Fruit fly (Drosophila melanogaster) whole organism, embryonic: ENCODE data around the gene mst.

Experiments
- Abd-B ChIP-seq: fragments of 200-800 bp; sonication (Bioruptor generic); optimal IDR thresholded peaks from 2 replicates; lab custom pipeline; 2018; ENCODE audit warnings: missing biosample characterization, mild to moderate bottlenecking, missing genetic modification characterization, moderate library complexity
- Atf3 ChIP-seq: fragments of 200-800 bp; sonication (Bioruptor generic); optimal IDR thresholded peaks from 3 replicates; lab custom pipeline; 2016; ENCODE audit warnings: missing biosample characterization, missing genetic modification characterization
- B-H1 ChIP-seq: fragments of 200-800 bp; sonication (Bioruptor generic); IDR thresholded peaks from 3 replicates; pipeline ENCODE4 v1.3.6; 2022; ENCODE audit warnings: missing biosample characterization, missing genetic modification characterization
- Bgb ChIP-seq: fragments of 200-800 bp; sonication (Bioruptor generic); IDR thresholded peaks from 2 replicates; pipeline ENCODE4 v1.3.6; 2022; ENCODE audit warnings: missing biosample characterization, missing genetic modification characterization; ENCODE audit not compliant: partially characterized antibody
- CG11093 ChIP-seq: fragments of 200-800 bp; sonication (Bioruptor generic); IDR thresholded peaks from 3 replicates; pipeline ENCODE4 v1.3.6; 2022; ENCODE audit warnings: missing biosample characterization, missing genetic modification characterization
- CG11456 ChIP-seq: fragments of 200-800 bp; sonication (Bioruptor generic); IDR thresholded peaks from 3 replicates; pipeline ENCODE4 v1.3.6; 2022; ENCODE audit warnings: missing biosample characterization, missing genetic modification characterization
- CG12071 ChIP-seq: fragments of 200-800 bp; sonication (Bioruptor generic); optimal IDR thresholded peaks from 3 replicates; lab custom pipeline; 2018; ENCODE audit warnings: missing biosample characterization, mild to moderate bottlenecking, missing genetic modification characterization
- CG12942 ChIP-seq: fragments of 200-800 bp; sonication (Bioruptor generic); optimal IDR thresholded peaks from 3 replicates; lab custom pipeline; 2016; ENCODE audit warnings: missing biosample characterization, missing genetic modification characterization
- CG13624 ChIP-seq: fragments of 200-800 bp; sonication (Bioruptor generic); optimal IDR thresholded peaks from 2 replicates; lab custom pipeline; 2016; ENCODE audit warnings: missing biosample characterization, missing genetic modification characterization
- CG14860 ChIP-seq: fragments of 200-800 bp; sonication (Bioruptor generic); IDR thresholded peaks from 3 replicates; pipeline ENCODE4 v1.3.6; 2022; ENCODE audit warnings: missing biosample characterization, missing genetic modification characterization; ENCODE audit not compliant: partially characterized antibody
- CG15073 ChIP-seq: fragments of 200-800 bp; sonication (Bioruptor generic); optimal IDR thresholded peaks from 2 replicates; lab custom pipeline; 2016; ENCODE audit warnings: missing biosample characterization, missing genetic modification characterization
- CG17328 ChIP-seq: fragments of 200-800 bp; sonication (Bioruptor generic); IDR thresholded peaks from 2 replicates; pipeline ENCODE4 v1.3.6; 2022; ENCODE audit warnings: missing biosample characterization, missing genetic modification characterization
- CG17568 ChIP-seq: fragments of 200-800 bp; sonication (Bioruptor generic); optimal IDR thresholded peaks from 2 replicates; lab custom pipeline; 2018; ENCODE audit warnings: missing biosample characterization, mild to moderate bottlenecking, missing genetic modification characterization, moderate library complexity
- CG2129 ChIP-seq: fragments of 200-800 bp; sonication (Bioruptor generic); IDR thresholded peaks from 2 replicates; pipeline ENCODE4 v1.3.6; 2022; ENCODE audit warnings: missing biosample characterization, missing genetic modification characterization; ENCODE audit not compliant: partially characterized antibody
- CG30020 ChIP-seq: fragments of 200-800 bp; optimal IDR thresholded peaks from 2 replicates; lab custom pipeline; 2019; ENCODE audit warnings: missing biosample characterization, mild to moderate bottlenecking, missing genetic modification characterization, moderate library complexity
- CG33557 ChIP-seq: fragments of 200-800 bp; sonication (Bioruptor generic); optimal IDR thresholded peaks from 2 replicates; lab custom pipeline; 2019; ENCODE audit warnings: missing biosample characterization, mild to moderate bottlenecking, missing genetic modification characterization, moderate library complexity
- CG34376 ChIP-seq: fragments of 200-800 bp; sonication (Bioruptor generic); optimal IDR thresholded peaks from 2 replicates; lab custom pipeline; 2018; ENCODE audit warnings: missing biosample characterization, mild to moderate bottlenecking, missing genetic modification characterization
- CG42726 ChIP-seq: fragments of 200-800 bp; sonication (Bioruptor generic); IDR thresholded peaks from 2 replicates; pipeline ENCODE4 v1.3.6; 2022; ENCODE audit warnings: missing biosample characterization, missing genetic modification characterization; ENCODE audit not compliant: partially characterized antibody
- CG4617 ChIP-seq: fragments of 200-800 bp; sonication (Bioruptor generic); optimal IDR thresholded peaks from 3 replicates; lab custom pipeline; 2016; ENCODE audit warnings: missing biosample characterization, missing genetic modification characterization, borderline replicate concordance
- CG4707 ChIP-seq: fragments of 200-800 bp; sonication (Bioruptor generic); optimal IDR thresholded peaks from 2 replicates; lab custom pipeline; 2018; ENCODE audit warnings: missing biosample characterization, mild to moderate bottlenecking, missing genetic modification characterization, moderate library complexity
- CG5245 ChIP-seq: fragments of 200-800 bp; sonication (Bioruptor generic); optimal IDR thresholded peaks from 3 replicates; lab custom pipeline; 2016; ENCODE audit warnings: missing biosample characterization, missing genetic modification characterization
- CG8388 ChIP-seq: fragments of 200-800 bp; sonication (Bioruptor generic); optimal IDR thresholded peaks from 2 replicates; lab custom pipeline; 2019; ENCODE audit warnings: missing biosample characterization, mild to moderate bottlenecking, missing genetic modification characterization, moderate library complexity
- CrebB ChIP-seq: fragments of 200-800 bp; sonication (Bioruptor generic); optimal IDR thresholded peaks from 3 replicates; lab custom pipeline; 2018; ENCODE audit warnings: missing biosample characterization, mild to moderate bottlenecking, missing genetic modification characterization
- Doc3 ChIP-seq: fragments of 200-800 bp; sonication (Bioruptor generic); IDR thresholded peaks from 3 replicates; pipeline ENCODE4 v1.3.6; 2022; ENCODE audit warnings: missing biosample characterization, missing genetic modification characterization; ENCODE audit not compliant: partially characterized antibody
- E2f2 ChIP-seq: fragments of 200-800 bp; sonication (Bioruptor generic); IDR thresholded peaks from 2 replicates; pipeline ENCODE4 v1.3.6; 2022; ENCODE audit warnings: missing biosample characterization, missing genetic modification characterization
- Fer3 ChIP-seq: fragments of 200-800 bp; sonication (Bioruptor generic); optimal IDR thresholded peaks from 2 replicates; lab custom pipeline; 2018; ENCODE audit warnings: missing biosample characterization, mild to moderate bottlenecking, missing genetic modification characterization, moderate library complexity
- H15 ChIP-seq: fragments of 200-800 bp; sonication (Bioruptor generic); IDR thresholded peaks from 3 replicates; pipeline ENCODE4 v1.3.6; 2022; ENCODE audit warnings: missing biosample characterization, missing genetic modification characterization
- HLH4C ChIP-seq: fragments of 200-800 bp; sonication (Bioruptor generic); IDR thresholded peaks from 3 replicates; pipeline ENCODE4 v1.3.6; 2022; ENCODE audit warnings: missing biosample characterization, missing genetic modification characterization; ENCODE audit not compliant: partially characterized antibody
- Nf-YB ChIP-seq: fragments of 200-800 bp; sonication (Bioruptor generic); optimal IDR thresholded peaks from 3 replicates; lab custom pipeline; 2019; ENCODE audit warnings: missing biosample characterization, mild to moderate bottlenecking, missing genetic modification characterization, moderate library complexity
- Stat92E ChIP-seq, 3 experiments: fragments of >200 bp in 2 of 3; fragments of 200-800 bp in 1 of 3; sonication (Bioruptor generic) in 1 of 3; optimal IDR thresholded peaks; 2 replicates each; lab custom pipeline; 2017 to 2019; ENCODE audit warnings: missing biosample characterization in 3 of 3, missing genetic modification characterization in 3 of 3, mild to moderate bottlenecking in 1 of 3, moderate library complexity in 1 of 3
- ab ChIP-seq: fragments of 200-800 bp; sonication (Bioruptor generic); optimal IDR thresholded peaks from 2 replicates; lab custom pipeline; 2016; ENCODE audit warnings: missing biosample characterization, missing genetic modification characterization
- ase ChIP-seq: fragments of 200-800 bp; sonication (Bioruptor generic); IDR thresholded peaks from 3 replicates; pipeline ENCODE4 v1.3.6; 2022; ENCODE audit warnings: missing biosample characterization, missing genetic modification characterization
- btn ChIP-seq: fragments of 200-800 bp; sonication (Bioruptor generic); optimal IDR thresholded peaks from 2 replicates; lab custom pipeline; 2016; ENCODE audit warnings: missing biosample characterization, missing genetic modification characterization
- cato ChIP-seq: fragments of 200-800 bp; sonication (Bioruptor generic); optimal IDR thresholded peaks from 2 replicates; lab custom pipeline; 2016; ENCODE audit warnings: missing biosample characterization, missing genetic modification characterization, borderline replicate concordance
- chm ChIP-seq: fragments of 200-800 bp; sonication (Bioruptor generic); IDR thresholded peaks from 2 replicates; pipeline ENCODE4 v1.3.6; 2022; ENCODE audit warnings: missing biosample characterization, missing genetic modification characterization
- croc ChIP-seq: fragments of 200-800 bp; sonication (Bioruptor generic); conservative IDR thresholded peaks from 3 replicates; pipeline ENCODE4 v1.3.6; 2022; ENCODE audit warnings: missing biosample characterization, missing genetic modification characterization
- cwo ChIP-seq: fragments of 200-800 bp; sonication (Bioruptor generic); optimal IDR thresholded peaks from 3 replicates; lab custom pipeline; 2017; ENCODE audit warnings: missing biosample characterization, missing genetic modification characterization, mild to moderate bottlenecking, moderate library complexity, missing genetic modification reagents
- danr ChIP-seq: fragments of 200-800 bp; sonication (Bioruptor generic); IDR thresholded peaks from 2 replicates; pipeline ENCODE4 v1.3.6; 2022; ENCODE audit warnings: missing biosample characterization, missing genetic modification characterization
- gro ChIP-seq: fragments of 200-800 bp; sonication (Bioruptor generic); optimal IDR thresholded peaks from 2 replicates; lab custom pipeline; 2016; ENCODE audit warnings: missing biosample characterization, missing genetic modification characterization
- h ChIP-seq: fragments of >200 bp; optimal IDR thresholded peaks from 2 replicates; lab custom pipeline; 2017
- hbn ChIP-seq: fragments of 200-800 bp; sonication (Bioruptor generic); IDR thresholded peaks from 2 replicates; pipeline ENCODE4 v1.3.6; 2022; ENCODE audit warnings: missing biosample characterization, missing genetic modification characterization; ENCODE audit not compliant: partially characterized antibody
- lbe ChIP-seq: fragments of 200-800 bp; sonication (Bioruptor generic); optimal IDR thresholded peaks from 2 replicates; lab custom pipeline; 2016; ENCODE audit warnings: missing biosample characterization, mild to moderate bottlenecking, missing genetic modification characterization
- nerfin-1 ChIP-seq: fragments of 200-800 bp; sonication (Bioruptor generic); optimal IDR thresholded peaks from 3 replicates; lab custom pipeline; 2019; ENCODE audit warnings: missing biosample characterization, mild to moderate bottlenecking, missing genetic modification characterization, moderate library complexity
- nom ChIP-seq: fragments of 200-800 bp; sonication (Bioruptor generic); optimal IDR thresholded peaks from 2 replicates; lab custom pipeline; 2017; ENCODE audit warnings: missing biosample characterization, missing genetic modification characterization, mild to moderate bottlenecking, moderate library complexity, missing genetic modification reagents
- rib ChIP-seq: fragments of 200-800 bp; sonication (Bioruptor generic); IDR thresholded peaks from 2 replicates; pipeline ENCODE4 v1.3.6; 2022; ENCODE audit warnings: missing biosample characterization, missing genetic modification characterization
- sima ChIP-seq: fragments of 200-800 bp; sonication (Bioruptor generic); optimal IDR thresholded peaks from 2 replicates; lab custom pipeline; 2016; ENCODE audit warnings: missing biosample characterization, missing genetic modification characterization
- toy ChIP-seq: fragments of 200-800 bp; sonication (Bioruptor generic); IDR thresholded peaks from 2 replicates; pipeline ENCODE4 v1.3.6; 2022; ENCODE audit warnings: missing biosample characterization, missing genetic modification characterization
- trh ChIP-seq: fragments of 200-800 bp; sonication (Bioruptor generic); optimal IDR thresholded peaks from 2 replicates; lab custom pipeline; 2016; ENCODE audit warnings: missing biosample characterization, missing genetic modification characterization
- unpg ChIP-seq: fragments of 200-800 bp; sonication (Bioruptor generic); optimal IDR thresholded peaks from 3 replicates; lab custom pipeline; 2018; ENCODE audit warnings: missing biosample characterization, mild to moderate bottlenecking, missing genetic modification characterization, moderate library complexity
- wek ChIP-seq: fragments of 200-800 bp; sonication (Bioruptor generic); optimal IDR thresholded peaks from 3 replicates; lab custom pipeline; 2018; ENCODE audit warnings: missing biosample characterization, mild to moderate bottlenecking, missing genetic modification characterization, moderate library complexity
- wor ChIP-seq: fragments of 200-800 bp; sonication (Bioruptor generic); IDR thresholded peaks from 2 replicates; pipeline ENCODE4 v1.3.6; 2022; ENCODE audit warnings: missing biosample characterization, missing genetic modification characterization

The mst gene

dm6 chrX:21388734-21389133 is at the start of gene mst (continued):
- TF ChIP-seq btn (GFP tag; lab: Kevin White, UChicago) (no peak), hbn (GFP tag; lab: Robert Waterston, UW) (peak; percentile 65; the same call in 1 of the 2 replicates), CG17328 (GFP tag; lab: Robert Waterston, UW) (no peak), Doc3 (GFP tag; lab: Robert Waterston, UW) (peak; percentile 58; the same call in 1 of the 3 replicates), H15 (GFP tag; lab: Robert Waterston, UW) (no peak), CG5245 (no peak), ab (no peak), Fer3 (tag; lab: Kevin White, UChicago) (no peak), sima (GFP tag; lab: Kevin White, UChicago) (no peak), CG2129 (GFP tag; lab: Robert Waterston, UW) (0 out of 2 replicates have a peak, but pooled peaks have one; percentile 32), wor (GFP tag; lab: Robert Waterston, UW) (no peak), danr (GFP tag; lab: Robert Waterston, UW) (no peak), rib (GFP tag; lab: Robert Waterston, UW) (no peak), Bgb (peak; percentile 46; the same call in 1 of the 2 replicates), lbe (GFP tag; lab: Kevin White, UChicago) (no peak), toy (GFP tag; lab: Robert Waterston, UW) (no peak), CG15073 (GFP tag; lab: Kevin White, UChicago) (no peak), CG12942 (GFP tag; lab: Kevin White, UChicago) (no peak), chm (GFP tag; lab: Robert Waterston, UW) (no peak), CG30020 (tag; lab: Kevin White, UChicago) (no peak), CG17568 (GFP tag; lab: Kevin White, UChicago) (no peak), Nf-YB (GFP tag; lab: Kevin White, UChicago) (no peak), CG11093 (GFP tag; lab: Robert Waterston, UW) (no peak), CG33557 (no peak), nerfin-1 (tag; lab: Kevin White, UChicago) (no peak), E2f2 (GFP tag; lab: Robert Waterston, UW) (peak; percentile 69), trh (GFP tag; lab: Kevin White, UChicago) (no peak), wek (GFP tag; lab: Kevin White, UChicago) (no peak), CG13624 (peak; percentile 76), CG4707 (GFP tag; lab: Kevin White, UChicago) (no peak), Atf3 (GFP tag; lab: Kevin White, UChicago) (no peak), CG8388 (GFP tag; lab: Kevin White, UChicago) (no peak), nom (GFP tag; lab: Kevin White, UChicago) (no peak), HLH4C (GFP tag; lab: Robert Waterston, UW) (peak; percentile 67), CG11456 (GFP tag; lab: Robert Waterston, UW) (no peak), CG14860 (GFP tag; lab: Robert Waterston, UW) (peak; percentile 46; the same call in 1 of the 3 replicates), croc (GFP tag; lab: Robert Waterston, UW) (no peak), cwo (GFP tag; lab: Kevin White, UChicago) (no peak), unpg (no peak), CG34376 (GFP tag; lab: Kevin White, UChicago) (no peak), Abd-B (GFP tag; lab: Kevin White, UChicago) (no peak), h (lab: Kevin White, UChicago) (no peak), ase (no peak), cato (GFP tag; lab: Kevin White, UChicago) (no peak), CG12071 (GFP tag; lab: Kevin White, UChicago) (no peak), CG4617 (GFP tag; lab: Kevin White, UChicago) (no peak), Stat92E (GFP tag; optimal IDR thresholded peaks at IDR 0.05; lab: Kevin White, UChicago) (no peak), gro (GFP tag; lab: Kevin White, UChicago) (no peak), CrebB (tag; lab: Kevin White, UChicago) (no peak), B-H1 (no peak), CG42726 (GFP tag; lab: Robert Waterston, UW) (no peak)
